Worm (Caenorhabditis elegans): ENCODE measurements around the gene F43D2.7.
A peak's percentile ranks its signal among the peaks of the same experiment; 100 is the strongest.

Gene F43D2.7

ce11 chrV:14683291-14683690, 43.3 kb upstream of the F43D2.7 start:
- TF ChIP-seq snpc-4 (tag; optimal IDR thresholded peaks at IDR 0.05), result no peak
- TF ChIP-seq ztf-7 (tag; optimal IDR thresholded peaks at IDR 0.05), result no peak
- 0 out of 2 replicates have a peak, but pooled peaks have one; percentile 13 for TF ChIP-seq Y105C5A.15 (GFP tag; IDR thresholded peaks at IDR 0.05)
- TF ChIP-seq Y48G9A.11 (GFP tag; IDR thresholded peaks at IDR 0.05), result 0 out of 2 replicates have a peak, but pooled peaks have one; percentile 29

- peak; percentile 15 for TF ChIP-seq aha-1 (tag)
- TF ChIP-seq lsy-2 (tag; optimal IDR thresholded peaks at IDR 0.05), result peak in 1 of 2 experiments; percentile 5
- peak; percentile 8 for TF ChIP-seq nhr-25 (tag; optimal IDR thresholded peaks at IDR 0.05; ENCODE audit: borderline replicate concordance, insufficient read depth)
- TF ChIP-seq php-3 (GFP tag; IDR thresholded peaks at IDR 0.05), result no peak
- peak in 1 of 2 experiments; percentile 55 for TF ChIP-seq unc-62 (GFP tag; optimal IDR thresholded peaks at IDR 0.05 in 1 of 2)
- no peak for TF ChIP-seq unc-62 (tag; optimal IDR thresholded peaks at IDR 0.05)
These were observed 42.9 kb upstream of the F43D2.7 start for ce11 chrV:14682870-14683269.

- TF ChIP-seq aha-1 (tag), result peak; percentile 22
- no peak for TF ChIP-seq zip-11 (GFP tag; IDR thresholded peaks at IDR 0.05)
These were observed 40.0 kb upstream of the F43D2.7 start, which contains the start of gene C47E8.3 for ce11 chrV:14680014-14680413. TSS of gene C47E8.3 (plus strand) at chrV:14680314.

- TF ChIP-seq lin-13 (GFP tag; optimal IDR thresholded peaks at IDR 0.05) (no peak), hmg-1.1 (GFP tag; IDR thresholded peaks at IDR 0.05) (no peak), snpc-4 (tag; optimal IDR thresholded peaks at IDR 0.05) (no peak)
These were observed 38.3 kb upstream of the F43D2.7 start for ce11 chrV:14678298-14678697.

ce11 chrV:14665728-14666127, 25.8 kb upstream of the F43D2.7 start, which contains the start of gene C47E8.1:
TSS of gene C47E8.1 (plus strand) at chrV:14666028.
- TF ChIP-seq mdt-29 (GFP tag; IDR thresholded peaks at IDR 0.05) (no peak), mxl-2 (GFP tag; conservative IDR thresholded peaks at IDR 0.05) (no peak), pha-4 (GFP tag; IDR thresholded peaks at IDR 0.05) (no peak), pha-4 (tag; optimal IDR thresholded peaks at IDR 0.05) (no peak), zip-11 (GFP tag; IDR thresholded peaks at IDR 0.05) (no peak), spr-1 (tag; optimal IDR thresholded peaks at IDR 0.05) (no peak), dmd-6 (GFP tag; IDR thresholded peaks at IDR 0.05) (no peak), daf-12 (tag; optimal IDR thresholded peaks at IDR 0.05) (no peak), zfp-3 (GFP tag; conservative IDR thresholded peaks at IDR 0.05) (no peak), gei-8 (GFP tag; optimal IDR thresholded peaks at IDR 0.05) (no peak), lin-13 (GFP tag; optimal IDR thresholded peaks at IDR 0.05) (no peak), daf-19 (GFP tag; conservative IDR thresholded peaks at IDR 0.05) (no peak), ama-1 (optimal IDR thresholded peaks at IDR 0.05) (no peak), vab-7 (GFP tag; IDR thresholded peaks at IDR 0.05) (no peak), ceh-62 (tag; optimal IDR thresholded peaks at IDR 0.05) (no peak), tra-1 (GFP tag; IDR thresholded peaks at IDR 0.05) (no peak), mxl-3 (GFP tag; optimal IDR thresholded peaks at IDR 0.05) (no peak)

- TF ChIP-seq tra-1 (GFP tag; IDR thresholded peaks at IDR 0.05) (no peak), skn-1 (tag; optimal IDR thresholded peaks at IDR 0.05) (no peak), dpl-1 (GFP tag; optimal IDR thresholded peaks at IDR 0.05) (no peak), dmd-9 (GFP tag; IDR thresholded peaks at IDR 0.05) (no peak), hif-1 (tag; optimal IDR thresholded peaks at IDR 0.05) (no peak), egl-27 (tag; optimal IDR thresholded peaks at IDR 0.05) (no peak), ceh-28 (tag; optimal IDR thresholded peaks at IDR 0.05) (no peak), nhr-48 (tag; optimal IDR thresholded peaks at IDR 0.05) (no peak), jun-1 (tag; optimal IDR thresholded peaks at IDR 0.05) (no peak), zfp-2 (tag; optimal IDR thresholded peaks at IDR 0.05) (no peak), dve-1 (tag; optimal IDR thresholded peaks at IDR 0.05; ENCODE audit: insufficient read depth) (no peak), Y75B8A.6 (GFP tag; IDR thresholded peaks at IDR 0.05) (no peak), daf-8 (GFP tag; IDR thresholded peaks at IDR 0.05) (no peak), Y105C5A.15 (GFP tag; IDR thresholded peaks at IDR 0.05) (no peak), arid-1 (GFP tag; conservative IDR thresholded peaks at IDR 0.05) (no peak)
These were observed 23.0 kb upstream of the F43D2.7 start, which contains the start of gene C47E8.9 for ce11 chrV:14663006-14663405. TSS of gene C47E8.9 (plus strand) at chrV:14663306.

All from whole organism, L4 larva.